Fruit fly (Drosophila melanogaster) whole organism, embryonic: ENCODE measurements around the gene CAH1.

Source experiments
- Abd-B ChIP-seq: fragments of 200-800 bp; sonication (Bioruptor generic); optimal IDR thresholded peaks from 2 replicates; lab custom pipeline; 2018; ENCODE audit warnings: missing biosample characterization, mild to moderate bottlenecking, missing genetic modification characterization, moderate library complexity
- Aef1 ChIP-seq: fragments of 200-800 bp; sonication (Bioruptor generic); IDR thresholded peaks from 3 replicates; pipeline ENCODE4 v1.3.6; 2022; ENCODE audit warnings: missing biosample characterization, missing genetic modification characterization
- Asciz ChIP-seq: fragments of 200-800 bp; sonication (Bioruptor generic); optimal IDR thresholded peaks from 2 replicates; lab custom pipeline; 2017; ENCODE audit warnings: missing biosample characterization, mild to moderate bottlenecking, missing genetic modification characterization, missing genetic modification reagents
- BtbVII ChIP-seq: fragments of 200-800 bp; sonication (Bioruptor generic); optimal IDR thresholded peaks from 3 replicates; lab custom pipeline; 2017; ENCODE audit warnings: missing biosample characterization, mild to moderate bottlenecking, missing genetic modification characterization
- CG12071 ChIP-seq: fragments of 200-800 bp; sonication (Bioruptor generic); optimal IDR thresholded peaks from 3 replicates; lab custom pipeline; 2018; ENCODE audit warnings: missing biosample characterization, mild to moderate bottlenecking, missing genetic modification characterization
- CG12104 ChIP-seq: fragments of 200-800 bp; sonication (Bioruptor generic); optimal IDR thresholded peaks from 3 replicates; lab custom pipeline; 2016; ENCODE audit warnings: missing biosample characterization, missing genetic modification characterization
- CG1233 ChIP-seq: fragments of 200-800 bp; sonication (Bioruptor generic); optimal IDR thresholded peaks from 4 replicates; lab custom pipeline; 2018; ENCODE audit warnings: missing biosample characterization, mild to moderate bottlenecking, missing genetic modification characterization
- CG12769 ChIP-seq: fragments of 200-800 bp; sonication (Bioruptor generic); optimal IDR thresholded peaks from 2 replicates; lab custom pipeline; 2019; ENCODE audit warnings: missing biosample characterization, mild to moderate bottlenecking, missing genetic modification characterization, moderate library complexity
- CG13624 ChIP-seq: fragments of 200-800 bp; sonication (Bioruptor generic); optimal IDR thresholded peaks from 2 replicates; lab custom pipeline; 2016; ENCODE audit warnings: missing biosample characterization, missing genetic modification characterization
- CG14710 ChIP-seq: fragments of 200-800 bp; sonication (Bioruptor generic); optimal IDR thresholded peaks from 3 replicates; lab custom pipeline; 2019; ENCODE audit warnings: missing biosample characterization, mild to moderate bottlenecking, missing genetic modification characterization, moderate library complexity
- CG1602 ChIP-seq: fragments of 200-800 bp; sonication (Bioruptor generic); optimal IDR thresholded peaks from 3 replicates; lab custom pipeline; 2016; ENCODE audit warnings: missing biosample characterization, missing genetic modification characterization
- CG1603 ChIP-seq: fragments of 200-800 bp; sonication (Bioruptor generic); optimal IDR thresholded peaks from 2 replicates; lab custom pipeline; 2019; ENCODE audit warnings: missing biosample characterization, mild to moderate bottlenecking, missing genetic modification characterization, moderate library complexity
- CG18011 ChIP-seq: fragments of 200-800 bp; sonication (Bioruptor generic); optimal IDR thresholded peaks from 2 replicates; lab custom pipeline; 2017; ENCODE audit warnings: missing biosample characterization, missing genetic modification characterization, mild to moderate bottlenecking, moderate library complexity, missing genotype
- CG1832 ChIP-seq: fragments of 200-800 bp; sonication (Bioruptor generic); optimal IDR thresholded peaks from 2 replicates; lab custom pipeline; 2017; ENCODE audit warnings: missing biosample characterization, mild to moderate bottlenecking, missing genetic modification characterization, inconsistent platforms
- CG4424 ChIP-seq: fragments of 200-800 bp; sonication (Bioruptor generic); optimal IDR thresholded peaks from 3 replicates; lab custom pipeline; 2016; ENCODE audit warnings: missing biosample characterization, missing genetic modification characterization
- CG4730 ChIP-seq: fragments of 200-800 bp; sonication (Bioruptor generic); IDR thresholded peaks from 2 replicates; pipeline ENCODE4 v1.3.6; 2022; ENCODE audit warnings: missing biosample characterization, missing genetic modification characterization
- CG6254 ChIP-seq: fragments of 200-800 bp; sonication (Bioruptor generic); optimal IDR thresholded peaks from 3 replicates; lab custom pipeline; 2017; ENCODE audit warnings: mild to moderate bottlenecking, missing biosample characterization, missing genetic modification reagents, missing genetic modification characterization
- CG8359 ChIP-seq: fragments of 200-800 bp; sonication (Bioruptor generic); optimal IDR thresholded peaks from 2 replicates; lab custom pipeline; 2017; ENCODE audit warnings: missing biosample characterization, mild to moderate bottlenecking, missing genetic modification characterization, borderline replicate concordance
- Deaf1 ChIP-seq: fragments of 200-800 bp; optimal IDR thresholded peaks from 3 replicates; lab custom pipeline; 2019; ENCODE audit warnings: missing biosample characterization, mild to moderate bottlenecking, missing genetic modification characterization, moderate library complexity
- Dek ChIP-seq: fragments of 200-800 bp; sonication (Bioruptor generic); optimal IDR thresholded peaks from 3 replicates; lab custom pipeline; 2019; ENCODE audit warnings: missing biosample characterization, mild to moderate bottlenecking, missing genetic modification characterization, moderate library complexity
- Dip2 ChIP-seq: fragments of 200-800 bp; sonication (Bioruptor generic); IDR thresholded peaks from 2 replicates; pipeline ENCODE4 v1.3.6; 2022; ENCODE audit warnings: missing biosample characterization, missing genetic modification characterization
- Ets97D ChIP-seq: fragments of 200-800 bp; sonication (Bioruptor generic); optimal IDR thresholded peaks from 3 replicates; lab custom pipeline; 2016; ENCODE audit warnings: missing biosample characterization, missing genetic modification characterization
- Jarid2 ChIP-seq: fragments of 200-800 bp; sonication (Bioruptor generic); optimal IDR thresholded peaks from 3 replicates; lab custom pipeline; 2017; ENCODE audit warnings: mild to moderate bottlenecking, missing biosample characterization, missing genetic modification reagents, missing genetic modification characterization
- Myb ChIP-seq: fragments of 200-800 bp; sonication (Bioruptor generic); optimal IDR thresholded peaks from 2 replicates; lab custom pipeline; 2016; ENCODE audit warnings: missing biosample characterization, missing genetic modification characterization
- Nf-YC ChIP-seq: fragments of 200-800 bp; optimal IDR thresholded peaks from 3 replicates; lab custom pipeline; 2019; ENCODE audit warnings: missing biosample characterization, mild to moderate bottlenecking, missing genetic modification characterization, moderate library complexity
- Rfx ChIP-seq: fragments of 200-800 bp; sonication (Bioruptor generic); IDR thresholded peaks from 2 replicates; pipeline ENCODE4 v1.3.6; 2022; ENCODE audit warnings: missing biosample characterization, missing genetic modification characterization
- Sry-β ChIP-seq: fragments of 200-800 bp; sonication (Bioruptor generic); optimal IDR thresholded peaks from 2 replicates; lab custom pipeline; 2018; ENCODE audit warnings: missing biosample characterization, mild to moderate bottlenecking, missing genetic modification characterization, moderate library complexity
- Taf1 ChIP-seq: fragments of 200-800 bp; sonication (Bioruptor generic); IDR thresholded peaks from 2 replicates; pipeline ENCODE4 v1.3.6; 2022; ENCODE audit warnings: missing biosample characterization, missing genetic modification characterization
- danr ChIP-seq: fragments of 200-800 bp; sonication (Bioruptor generic); IDR thresholded peaks from 2 replicates; pipeline ENCODE4 v1.3.6; 2022; ENCODE audit warnings: missing biosample characterization, missing genetic modification characterization
- dimm ChIP-seq: fragments of 200-800 bp; sonication (Bioruptor generic); IDR thresholded peaks from 2 replicates; pipeline ENCODE4 v1.3.6; 2022; ENCODE audit warnings: missing biosample characterization, missing genetic modification characterization
- disco-r ChIP-seq: fragments of 200-800 bp; sonication (Bioruptor generic); optimal IDR thresholded peaks from 2 replicates; lab custom pipeline; 2016; ENCODE audit warnings: missing biosample characterization, missing genetic modification characterization
- dm ChIP-seq: fragments of 200-800 bp; sonication (Bioruptor generic); optimal IDR thresholded peaks from 3 replicates; lab custom pipeline; 2016; ENCODE audit warnings: missing biosample characterization, missing genetic modification characterization
- exex ChIP-seq: fragments of 200-800 bp; sonication (Bioruptor generic); optimal IDR thresholded peaks from 4 replicates; lab custom pipeline; 2018; ENCODE audit warnings: missing biosample characterization, mild to moderate bottlenecking, missing genetic modification characterization, moderate library complexity
- grn ChIP-seq: fragments of 200-800 bp; sonication (Bioruptor generic); optimal IDR thresholded peaks from 3 replicates; lab custom pipeline; 2017; ENCODE audit warnings: missing biosample characterization, missing genetic modification characterization
- gro ChIP-seq: fragments of 200-800 bp; sonication (Bioruptor generic); optimal IDR thresholded peaks from 2 replicates; lab custom pipeline; 2016; ENCODE audit warnings: missing biosample characterization, missing genetic modification characterization
- ham ChIP-seq: fragments of 200-800 bp; sonication (Bioruptor generic); IDR thresholded peaks from 2 replicates; pipeline ENCODE4 v1.3.6; 2022; ENCODE audit warnings: missing biosample characterization, missing genetic modification characterization
- her ChIP-seq: fragments of 200-800 bp; sonication (Bioruptor generic); optimal IDR thresholded peaks from 2 replicates; lab custom pipeline; 2016; ENCODE audit warnings: missing biosample characterization, missing genetic modification characterization
- hkb ChIP-seq, 2 experiments: fragments of 200-800 bp in 1 of 2; fragments of >200 bp in 1 of 2; sonication (Bioruptor generic) in 1 of 2; IDR thresholded peaks in 1 of 2; optimal IDR thresholded peaks in 1 of 2; 2 replicates each; pipeline versions ENCODE4 v1.3.6 to Lab custom; 2017 to 2022; ENCODE audit warnings: missing biosample characterization in 1 of 2, missing genetic modification characterization in 1 of 2
- insv ChIP-seq, 2 experiments: fragments of 200-800 bp; sonication (Bioruptor generic); optimal IDR thresholded peaks; 3 replicates each; lab custom pipeline; 2016 to 2018; ENCODE audit warnings: missing biosample characterization in 2 of 2, missing genetic modification characterization in 2 of 2
- mirr ChIP-seq: fragments of 200-800 bp; sonication (Bioruptor generic); optimal IDR thresholded peaks from 3 replicates; lab custom pipeline; 2018; ENCODE audit warnings: missing biosample characterization, mild to moderate bottlenecking, missing genetic modification characterization
- nerfin-1 ChIP-seq: fragments of 200-800 bp; sonication (Bioruptor generic); optimal IDR thresholded peaks from 3 replicates; lab custom pipeline; 2019; ENCODE audit warnings: missing biosample characterization, mild to moderate bottlenecking, missing genetic modification characterization, moderate library complexity
- onecut ChIP-seq: fragments of 200-800 bp; sonication (Bioruptor generic); IDR thresholded peaks from 2 replicates; pipeline ENCODE4 v1.3.6; 2022; ENCODE audit warnings: missing biosample characterization, missing genetic modification characterization
- p53 ChIP-seq: fragments of 200-800 bp; sonication (Bioruptor generic); optimal IDR thresholded peaks from 2 replicates; lab custom pipeline; 2016; ENCODE audit warnings: missing biosample characterization, missing genetic modification characterization
- phol ChIP-seq: fragments of 200-800 bp; sonication (Bioruptor generic); optimal IDR thresholded peaks from 3 replicates; lab custom pipeline; 2018; ENCODE audit warnings: missing biosample characterization, mild to moderate bottlenecking, missing genetic modification characterization, moderate library complexity
- sens-2 ChIP-seq: fragments of 200-800 bp; sonication (Bioruptor generic); IDR thresholded peaks from 2 replicates; pipeline ENCODE4 v1.3.6; 2022; ENCODE audit warnings: missing biosample characterization, missing genetic modification characterization
- sim ChIP-seq: fragments of 200-800 bp; sonication (Bioruptor generic); IDR thresholded peaks from 2 replicates; pipeline ENCODE4 v1.3.6; 2022; ENCODE audit warnings: missing biosample characterization, missing genetic modification characterization
- sima ChIP-seq: fragments of 200-800 bp; sonication (Bioruptor generic); optimal IDR thresholded peaks from 2 replicates; lab custom pipeline; 2016; ENCODE audit warnings: missing biosample characterization, missing genetic modification characterization
- stc ChIP-seq: fragments of 200-800 bp; sonication (Bioruptor generic); IDR thresholded peaks from 2 replicates; pipeline ENCODE4 v1.3.6; 2022; ENCODE audit warnings: missing biosample characterization, missing genetic modification characterization
- tx ChIP-seq: fragments of 200-800 bp; sonication (Bioruptor generic); optimal IDR thresholded peaks from 2 replicates; lab custom pipeline; 2016; ENCODE audit warnings: missing biosample characterization, missing genetic modification characterization
- zfh1 ChIP-seq: fragments of 200-800 bp; sonication (Bioruptor generic); IDR thresholded peaks from 3 replicates; pipeline ENCODE4 v1.3.6; 2022; ENCODE audit warnings: missing biosample characterization, missing genetic modification characterization

The CAH1 gene

DNA sequence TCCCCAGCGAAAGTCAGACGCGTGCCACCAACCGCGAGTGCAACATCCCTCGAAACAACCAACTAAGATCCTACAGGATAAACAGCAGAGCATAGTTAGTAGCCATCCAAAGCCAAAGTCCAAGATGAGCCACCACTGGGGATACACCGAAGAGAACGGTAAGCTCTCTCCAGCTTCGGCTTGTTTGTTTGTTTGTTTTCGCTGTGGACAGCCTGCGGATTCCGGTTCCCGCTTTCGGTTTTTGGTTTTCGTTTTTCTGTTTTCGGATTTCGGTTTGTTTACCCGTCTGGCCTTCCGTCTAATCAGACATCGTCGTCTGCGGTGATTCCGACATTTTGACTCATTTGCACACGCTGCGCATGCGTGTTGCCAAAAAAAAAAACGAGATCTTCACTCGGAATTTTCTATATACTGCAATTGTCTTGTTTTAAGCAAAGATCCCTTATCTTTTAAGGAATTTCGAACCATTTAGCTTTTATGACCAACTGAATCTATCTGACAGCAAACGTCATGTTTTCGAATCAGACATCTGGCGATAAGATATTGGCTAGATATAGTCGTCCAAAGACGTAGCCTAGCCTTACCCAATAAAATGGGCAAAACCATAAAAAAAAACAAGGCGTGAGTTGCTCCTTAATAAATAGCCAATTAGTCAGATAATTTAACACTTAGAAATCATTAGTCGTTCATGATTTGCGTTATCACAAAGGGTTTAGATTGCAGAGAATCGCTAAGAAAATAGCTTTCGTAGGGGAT, 557 bp downstream of the CAH1 start:
- no peak for TF ChIP-seq disco-r (GFP tag; lab: Kevin White, UChicago)
- TF ChIP-seq CG18011 (GFP tag; lab: Kevin White, UChicago): no peak
- TF ChIP-seq p53 (GFP tag; lab: Kevin White, UChicago): no peak
- TF ChIP-seq CG1233 (GFP tag; lab: Kevin White, UChicago): no peak
- TF ChIP-seq her (GFP tag; lab: Kevin White, UChicago): no peak
- TF ChIP-seq hkb (optimal IDR thresholded peaks at IDR 0.05; lab: Kevin White, UChicago): no peak
- no peak for TF ChIP-seq hkb (GFP tag; IDR thresholded peaks at IDR 0.05; lab: Robert Waterston, UW)
- TF ChIP-seq CG4730: no peak
- no peak for TF ChIP-seq phol (tag; lab: Kevin White, UChicago)
- no peak for TF ChIP-seq Ets97D (GFP tag; lab: Kevin White, UChicago)
- TF ChIP-seq CG6254 (GFP tag; lab: Kevin White, UChicago): no peak
- no peak for TF ChIP-seq Rfx
- no peak for TF ChIP-seq Taf1
- TF ChIP-seq dimm: no peak
- TF ChIP-seq onecut: no peak
- TF ChIP-seq Asciz (GFP tag; lab: Kevin White, UChicago): no peak
- TF ChIP-seq grn (GFP tag; lab: Kevin White, UChicago): peak; percentile 50
- no peak for TF ChIP-seq insv (GFP tag; optimal IDR thresholded peaks at IDR 0.05; lab: Kevin White, UChicago)
- no peak for TF ChIP-seq tx
- no peak for TF ChIP-seq CG12071 (GFP tag; lab: Kevin White, UChicago)
- TF ChIP-seq dm: no peak
- TF ChIP-seq Sry-β (GFP tag; lab: Kevin White, UChicago): no peak
- no peak for TF ChIP-seq CG12104 (GFP tag; lab: Kevin White, UChicago)
- TF ChIP-seq CG13624 (GFP tag; lab: Kevin White, UChicago): no peak
- TF ChIP-seq sima (GFP tag; lab: Kevin White, UChicago): no peak
- TF ChIP-seq Jarid2 (GFP tag; lab: Kevin White, UChicago): peak; percentile 25
- TF ChIP-seq danr (GFP tag; lab: Robert Waterston, UW): no peak
- no peak for TF ChIP-seq sens-2 (GFP tag; lab: Robert Waterston, UW)
- peak; percentile 31 for TF ChIP-seq gro (GFP tag; lab: Kevin White, UChicago)
- TF ChIP-seq CG8359: no peak
- no peak for TF ChIP-seq CG1603 (tag; lab: Kevin White, UChicago)
- no peak for TF ChIP-seq Aef1 (GFP tag; lab: Robert Waterston, UW)
- TF ChIP-seq Deaf1: peak; percentile 82
- TF ChIP-seq zfh1 (GFP tag; lab: Robert Waterston, UW): no peak
- no peak for TF ChIP-seq nerfin-1
- TF ChIP-seq BtbVII: peak; percentile 10
- TF ChIP-seq Dek (tag; lab: Kevin White, UChicago): no peak
- no peak for TF ChIP-seq CG14710 (tag; lab: Kevin White, UChicago)
- TF ChIP-seq Myb (GFP tag; lab: Kevin White, UChicago): no peak
- TF ChIP-seq exex (tag; lab: Kevin White, UChicago): peak; percentile 93
- no peak for TF ChIP-seq sim (GFP tag; lab: Robert Waterston, UW)
- TF ChIP-seq CG4424 (GFP tag; lab: Kevin White, UChicago): no peak
- peak; percentile 38 for TF ChIP-seq CG12769 (tag; lab: Kevin White, UChicago)
- no peak for TF ChIP-seq stc (GFP tag; lab: Robert Waterston, UW)
- TF ChIP-seq Nf-YC (tag; lab: Kevin White, UChicago): no peak
- no peak for TF ChIP-seq Abd-B
- no peak for TF ChIP-seq mirr
- no peak for TF ChIP-seq Dip2 (GFP tag; lab: Robert Waterston, UW)
- no peak for TF ChIP-seq CG1832 (GFP tag; lab: Kevin White, UChicago)
- no peak for TF ChIP-seq CG1602
- no peak for TF ChIP-seq ham
